Fruit fly (Drosophila melanogaster) whole organism, pupa: Measurements from ENCODE around the gene CanA-14F.

Source experiments
- CG10348 ChIP-seq: fragments of 200-800 bp; sonication (Bioruptor generic); IDR thresholded peaks from 2 replicates; pipeline ENCODE4 v1.3.6; 2022; ENCODE audit warnings: missing biosample characterization, missing genetic modification characterization
- CG12605 ChIP-seq: fragments of 200-800 bp; sonication (Bioruptor generic); IDR thresholded peaks from 2 replicates; pipeline ENCODE4 v1.3.6; 2022; ENCODE audit warnings: missing biosample characterization, missing genetic modification characterization
- CG13204 ChIP-seq: fragments of 200-800 bp; sonication (Bioruptor generic); optimal IDR thresholded peaks from 2 replicates; lab custom pipeline; 2018; ENCODE audit warnings: missing biosample characterization, mild to moderate bottlenecking, missing genetic modification characterization, moderate library complexity
- CG14655 ChIP-seq: fragments of 200-800 bp; sonication (Bioruptor generic); optimal IDR thresholded peaks from 3 replicates; lab custom pipeline; 2017; ENCODE audit warnings: mild to moderate bottlenecking, missing biosample characterization, missing genetic modification reagents, missing genetic modification characterization
- CG15710 ChIP-seq: fragments of 200-800 bp; sonication (Bioruptor generic); optimal IDR thresholded peaks from 2 replicates; lab custom pipeline; 2018; ENCODE audit warnings: missing biosample characterization, mild to moderate bottlenecking, missing genetic modification characterization, moderate library complexity
- CG17806 ChIP-seq: fragments of 200-800 bp; sonication (Bioruptor generic); optimal IDR thresholded peaks from 2 replicates; lab custom pipeline; 2018; ENCODE audit warnings: missing biosample characterization, mild to moderate bottlenecking, missing genetic modification characterization, moderate library complexity
- CG32121 ChIP-seq: fragments of 200-800 bp; sonication (Bioruptor generic); IDR thresholded peaks from 2 replicates; pipeline ENCODE4 v1.3.6; 2022; ENCODE audit warnings: missing biosample characterization, missing genetic modification characterization
- CG34367 ChIP-seq: fragments of 200-800 bp; sonication (Bioruptor generic); optimal IDR thresholded peaks from 2 replicates; lab custom pipeline; 2018; ENCODE audit warnings: missing biosample characterization, mild to moderate bottlenecking, missing genetic modification characterization
- CG4496 ChIP-seq: fragments of 200-800 bp; sonication (Bioruptor generic); IDR thresholded peaks from 3 replicates; pipeline ENCODE4 v1.3.6; 2022; ENCODE audit warnings: missing biosample characterization, missing genetic modification characterization
- CG8159 ChIP-seq: fragments of 200-800 bp; sonication (Bioruptor generic); optimal IDR thresholded peaks from 3 replicates; lab custom pipeline; 2018; ENCODE audit warnings: missing biosample characterization, mild to moderate bottlenecking, missing genetic modification characterization, moderate library complexity
- CG8301 ChIP-seq: fragments of 200-800 bp; sonication (Bioruptor generic); optimal IDR thresholded peaks from 2 replicates; lab custom pipeline; 2018; ENCODE audit warnings: missing biosample characterization, mild to moderate bottlenecking, missing genetic modification characterization
- CG9948 ChIP-seq: fragments of 200-800 bp; sonication (Bioruptor generic); optimal IDR thresholded peaks from 2 replicates; lab custom pipeline; 2018; ENCODE audit warnings: missing biosample characterization, mild to moderate bottlenecking, missing genetic modification characterization, moderate library complexity
- D1 ChIP-seq: fragments of 200-800 bp; sonication (Bioruptor generic); optimal IDR thresholded peaks from 2 replicates; lab custom pipeline; 2018; ENCODE audit warnings: missing biosample characterization, mild to moderate bottlenecking, missing genetic modification characterization, moderate library complexity
- EcR ChIP-seq: fragments of 200-800 bp; sonication (Bioruptor generic); optimal IDR thresholded peaks from 3 replicates; lab custom pipeline; 2019; ENCODE audit warnings: missing biosample characterization, missing genetic modification characterization, mild to moderate bottlenecking, moderate library complexity, missing genetic modification reagents
- Ets98B ChIP-seq: fragments of 200-800 bp; sonication (Bioruptor generic); IDR thresholded peaks from 2 replicates; pipeline ENCODE4 v1.3.6; 2022; ENCODE audit warnings: missing biosample characterization, missing genetic modification characterization
- Pif1A ChIP-seq: fragments of 200-800 bp; sonication (Bioruptor generic); optimal IDR thresholded peaks from 3 replicates; lab custom pipeline; 2016; ENCODE audit warnings: missing biosample characterization, missing genetic modification characterization
- Pif1B ChIP-seq: fragments of 200-800 bp; sonication (Bioruptor generic); optimal IDR thresholded peaks from 3 replicates; lab custom pipeline; 2016; ENCODE audit warnings: missing biosample characterization, missing genetic modification characterization
- Snoo ChIP-seq: fragments of 200-800 bp; sonication (Bioruptor generic); optimal IDR thresholded peaks from 3 replicates; lab custom pipeline; 2017; ENCODE audit warnings: missing biosample characterization, mild to moderate bottlenecking, missing genetic modification characterization, inconsistent platforms
- fd96Ca ChIP-seq: fragments of 200-800 bp; sonication (Bioruptor generic); IDR thresholded peaks from 3 replicates; pipeline ENCODE4 v1.3.6; 2022; ENCODE audit warnings: missing biosample characterization, missing genetic modification characterization
- gl ChIP-seq: fragments of 200-800 bp; sonication (Bioruptor generic); optimal IDR thresholded peaks from 2 replicates; lab custom pipeline; 2018; ENCODE audit warnings: missing biosample characterization, mild to moderate bottlenecking, missing genetic modification characterization
- rn ChIP-seq: fragments of 200-800 bp; sonication (Bioruptor generic); IDR thresholded peaks from 2 replicates; pipeline ENCODE4 v1.3.6; 2022; ENCODE audit warnings: missing biosample characterization, missing genetic modification characterization

The CanA-14F gene

dm6 chrX:16587668-16588046, 685 bp upstream of the CanA-14F start, which contains the start of gene CG13014:
Gene CG13014, plus strand, starts transcription at chrX:16587873.
- TF ChIP-seq rn (GFP tag; lab: Robert Waterston, UW) (no peak), CG10348 (GFP tag; lab: Robert Waterston, UW) (no peak), CG17806 (no peak), Pif1A (GFP tag; lab: Kevin White, UChicago) (no peak), CG9948 (tag; lab: Kevin White, UChicago) (no peak), CG4496 (GFP tag; lab: Robert Waterston, UW) (no peak)

- TF ChIP-seq D1 (tag; lab: Kevin White, UChicago) (no peak), Pif1B (peak; percentile 47), EcR (GFP tag; lab: Kevin White, UChicago) (peak; percentile 50), CG8301 (no peak), CG10348 (GFP tag; lab: Robert Waterston, UW) (no peak), CG9948 (tag; lab: Kevin White, UChicago) (no peak), CG8159 (tag; lab: Kevin White, UChicago) (peak; percentile 13), CG32121 (GFP tag; lab: Robert Waterston, UW) (no peak), CG34367 (tag; lab: Kevin White, UChicago) (peak; percentile 4), CG12605 (peak; percentile 10; the same call in 1 of the 2 replicates), CG4496 (GFP tag; lab: Robert Waterston, UW) (no peak), gl (peak; percentile 17), Pif1A (GFP tag; lab: Kevin White, UChicago) (peak; percentile 11), fd96Ca (GFP tag; lab: Robert Waterston, UW) (no peak), Ets98B (no peak), CG15710 (tag; lab: Kevin White, UChicago) (peak; percentile 10)
- TF ChIP-seq, all 21 proteins: peak for 8
Measured at dm6 chrX:16586178-16586890, 638 bp downstream of the CanA-14F start.

- TF ChIP-seq CG15710 (tag; lab: Kevin White, UChicago) (peak; percentile 9), gl (no peak), CG12605 (no peak), Pif1A (GFP tag; lab: Kevin White, UChicago) (no peak), CG8159 (tag; lab: Kevin White, UChicago) (peak; percentile 40), CG9948 (tag; lab: Kevin White, UChicago) (peak; percentile 24), rn (GFP tag; lab: Robert Waterston, UW) (no peak), CG14655 (GFP tag; lab: Kevin White, UChicago) (peak; percentile 43), CG34367 (tag; lab: Kevin White, UChicago) (no peak), Snoo (tag; lab: Kevin White, UChicago) (no peak), Ets98B (no peak), CG17806 (peak; percentile 15), CG8301 (peak; percentile 35), fd96Ca (GFP tag; lab: Robert Waterston, UW) (no peak), CG32121 (GFP tag; lab: Robert Waterston, UW) (peak; percentile 67), Pif1B (peak; percentile 18), D1 (tag; lab: Kevin White, UChicago) (no peak), CG4496 (GFP tag; lab: Robert Waterston, UW) (0 out of 3 replicates have a peak, but pooled peaks have one; percentile 37), CG10348 (GFP tag; lab: Robert Waterston, UW) (no peak), CG13204 (GFP tag; lab: Kevin White, UChicago) (no peak), EcR (GFP tag; lab: Kevin White, UChicago) (no peak)
Measured at dm6 chrX:16585569-16585968, 1.4 kb downstream of the CanA-14F start.

dm6 chrX:16583730-16584129, 3.2 kb downstream of the CanA-14F start:
- TF ChIP-seq Pif1A (GFP tag; lab: Kevin White, UChicago) (no peak), CG8301 (peak; percentile 4), CG32121 (GFP tag; lab: Robert Waterston, UW) (peak; percentile 54; the same call in 1 of the 2 replicates), Ets98B (peak; percentile 47), CG14655 (GFP tag; lab: Kevin White, UChicago) (peak; percentile 42), D1 (tag; lab: Kevin White, UChicago) (no peak), CG12605 (peak; percentile 33; the same call in 1 of the 2 replicates)

- TF ChIP-seq CG14655 (GFP tag; lab: Kevin White, UChicago) (no peak), CG9948 (tag; lab: Kevin White, UChicago) (no peak), CG4496 (GFP tag; lab: Robert Waterston, UW) (0 out of 3 replicates have a peak, but pooled peaks have one; percentile 6)
Measured at dm6 chrX:16582145-16582544, 4.8 kb downstream of the CanA-14F start.

- TF ChIP-seq CG13204 (GFP tag; lab: Kevin White, UChicago) = no peak
- peak; percentile 29 for TF ChIP-seq CG14655 (GFP tag; lab: Kevin White, UChicago)
Measured at dm6 chrX:16581703-16582102, 5.3 kb downstream of the CanA-14F start.

dm6 chrX:16579978-16580377, 7.0 kb downstream of the CanA-14F start:
- TF ChIP-seq CG8159 (tag; lab: Kevin White, UChicago) (peak; percentile 48), CG14655 (GFP tag; lab: Kevin White, UChicago) (peak; percentile 23), CG8301 (peak; percentile 8), CG34367 (tag; lab: Kevin White, UChicago) (no peak), CG9948 (tag; lab: Kevin White, UChicago) (peak; percentile 22), CG13204 (GFP tag; lab: Kevin White, UChicago) (no peak), gl (no peak), CG17806 (peak; percentile 11), CG32121 (GFP tag; lab: Robert Waterston, UW) (no peak), CG15710 (tag; lab: Kevin White, UChicago) (peak; percentile 26)
